Worm (Caenorhabditis elegans) whole organism, midembryonic: ENCODE results near the gene srsy-1.

Experiments used
- cog-1 ChIP-seq: sonication (generic microtip); optimal IDR thresholded peaks from 2 replicates; lab custom pipeline; 2016; ENCODE audit warnings: missing genetic modification characterization, missing compliant biosample characterization
- flt-1 ChIP-seq: fragments of 200-800 bp; sonication (Bioruptor generic); IDR thresholded peaks from 2 replicates; pipeline ENCODE4 v1.3.6; 2022; ENCODE audit warnings: missing genetic modification characterization, missing compliant biosample characterization
- med-1 ChIP-seq: sonication (generic microtip); optimal IDR thresholded peaks from 2 replicates; lab custom pipeline; 2017; ENCODE audit warnings: missing genetic modification characterization, mild to moderate bottlenecking, missing compliant biosample characterization, antibody characterized with exemption, missing genetic modification reagents; ENCODE audit not compliant: insufficient read depth
- ztf-23 ChIP-seq: fragments of 200-800 bp; sonication (Bioruptor generic); IDR thresholded peaks from 2 replicates; pipeline ENCODE4 v1.3.6; 2022; ENCODE audit warnings: missing genetic modification reagents, missing genetic modification characterization, missing compliant biosample characterization
- ztf-29 ChIP-seq: fragments of 200-800 bp; sonication (Bioruptor generic); IDR thresholded peaks from 2 replicates; pipeline ENCODE4 v1.3.6; 2022; ENCODE audit warnings: missing genetic modification reagents, missing genetic modification characterization, missing compliant biosample characterization

- TF ChIP-seq flt-1 (GFP tag; lab: Robert Waterston, UW): no peak
- no peak for TF ChIP-seq med-1 (GFP tag; lab: Kevin White, UChicago)
- no peak for TF ChIP-seq cog-1
- no peak for TF ChIP-seq ztf-29 (GFP tag; lab: Robert Waterston, UW)
- TF ChIP-seq ztf-23: no peak
These were observed 4.8 kb downstream of the srsy-1 start for ce11 chrII:5120612-5121011.
